Fruit fly (Drosophila melanogaster): ENCODE results near the gene wg.

- TF ChIP-seq usp (GFP tag; optimal IDR thresholded peaks at IDR 0.05) (no peak), CG8478 (optimal IDR thresholded peaks at IDR 0.05) (no peak), Dll (optimal IDR thresholded peaks at IDR 0.05) (no peak)
Observed at dm6 chr2L:7284791-7285190, 22.2 kb upstream of the wg start.
